Fruit fly (Drosophila melanogaster) whole organism: ENCODE measurements around the gene gny.

Experiments
- CG8478 ChIP-seq: fragments of >200 bp; optimal IDR thresholded peaks from 2 replicates; lab custom pipeline; 2018; ENCODE audit warnings: inconsistent platforms
- Dll ChIP-seq: fragments of >200 bp; optimal IDR thresholded peaks from 2 replicates; lab custom pipeline; 2017
- EcR ChIP-seq, 2 experiments: fragments of >200 bp; optimal IDR thresholded peaks; 2 replicates each; lab custom pipeline; 2017; ENCODE audit warnings: missing biosample characterization in 2 of 2, missing genetic modification characterization in 2 of 2, missing genetic modification reagents in 2 of 2
- pan ChIP-seq: fragments of >200 bp; optimal IDR thresholded peaks from 2 replicates; lab custom pipeline; 2017
- psq ChIP-seq: fragments of >200 bp; optimal IDR thresholded peaks from 2 replicates; lab custom pipeline; 2017
- usp ChIP-seq: fragments of >200 bp; optimal IDR thresholded peaks from 2 replicates; lab custom pipeline; 2017; ENCODE audit warnings: missing biosample characterization, missing genetic modification characterization, mixed read lengths

Gene gny

dm6 chr2L:10353871-10354270, 26.0 kb upstream of the gny start, which contains the start of gene CG34367:
CG34367 (minus strand) TSS chr2L:10353905.
- TF ChIP-seq usp (no peak), CG8478 (lab: Kevin White, UChicago) (no peak), Dll (no peak), pan (lab: Kevin White, UChicago) (no peak), EcR (GFP tag; optimal IDR thresholded peaks at IDR 0.05; lab: Kevin White, UChicago) (no peak), psq (lab: Kevin White, UChicago) (no peak)

- TF ChIP-seq Dll = no peak
- no peak for TF ChIP-seq psq (lab: Kevin White, UChicago)
- no peak for TF ChIP-seq usp
- no peak for TF ChIP-seq pan (lab: Kevin White, UChicago)
- no peak for TF ChIP-seq CG8478 (lab: Kevin White, UChicago)
- no peak for TF ChIP-seq EcR (GFP tag; optimal IDR thresholded peaks at IDR 0.05; lab: Kevin White, UChicago)
Measured at dm6 chr2L:10356508-10356907, 23.4 kb upstream of the gny start, which contains the start of the genes CtsL4 and ClpP. CtsL4 (minus strand) TSS chr2L:10356597. ClpP (plus strand) TSS chr2L:10356795.

- TF ChIP-seq CG8478 (lab: Kevin White, UChicago) = no peak
- no peak for TF ChIP-seq Dll
- no peak for TF ChIP-seq psq (lab: Kevin White, UChicago)
- TF ChIP-seq EcR (GFP tag; optimal IDR thresholded peaks at IDR 0.05; lab: Kevin White, UChicago) = no peak
- no peak for TF ChIP-seq usp
- no peak for TF ChIP-seq pan (lab: Kevin White, UChicago)
Measured at dm6 chr2L:10362408-10363067, 17.4 kb upstream of the gny start, which contains the start of the genes Cand1 and pim. Cand1 (minus strand) TSS chr2L:10362707. pim (plus strand) TSS chr2L:10362989.

dm6 chr2L:10364229-10364628, 15.7 kb upstream of the gny start, which contains the start of gene lft:
lft (plus strand) TSS chr2L:10364471.
- no peak for TF ChIP-seq pan (lab: Kevin White, UChicago)
- no peak for TF ChIP-seq usp
- TF ChIP-seq CG8478 (lab: Kevin White, UChicago) = no peak
- no peak for TF ChIP-seq Dll
- no peak for TF ChIP-seq psq (lab: Kevin White, UChicago)
- no peak for TF ChIP-seq EcR (GFP tag; optimal IDR thresholded peaks at IDR 0.05; lab: Kevin White, UChicago)

dm6 chr2L:10366525-10366924, 13.4 kb upstream of the gny start, which contains the start of gene CG5056:
CG5056 (plus strand) TSS chr2L:10366692.
- no peak for TF ChIP-seq Dll
- TF ChIP-seq psq (lab: Kevin White, UChicago) = no peak
- no peak for TF ChIP-seq EcR (GFP tag; optimal IDR thresholded peaks at IDR 0.05; lab: Kevin White, UChicago)
- no peak for TF ChIP-seq pan (lab: Kevin White, UChicago)
- no peak for TF ChIP-seq usp
- TF ChIP-seq CG8478 (lab: Kevin White, UChicago) = no peak

dm6 chr2L:10372297-10372696, 7.6 kb upstream of the gny start:
- TF ChIP-seq usp (no peak), psq (lab: Kevin White, UChicago) (no peak), EcR (GFP tag; optimal IDR thresholded peaks at IDR 0.05; lab: Kevin White, UChicago) (no peak), pan (lab: Kevin White, UChicago) (no peak), CG8478 (lab: Kevin White, UChicago) (no peak), Dll (no peak)

- TF ChIP-seq EcR (GFP tag; optimal IDR thresholded peaks at IDR 0.05; lab: Kevin White, UChicago) (no peak), pan (lab: Kevin White, UChicago) (no peak), Dll (no peak), psq (lab: Kevin White, UChicago) (no peak), CG8478 (lab: Kevin White, UChicago) (no peak), usp (no peak)
Measured at dm6 chr2L:10373605-10374269, 6.2 kb upstream of the gny start, which contains the start of gene rho-5. rho-5 (minus strand) TSS chr2L:10373900.

dm6 chr2L:10375464-10376236, 4.3 kb upstream of the gny start, which contains the start of the genes CG33303 and dpr19:
CG33303 (minus strand) TSS chr2L:10375757.
dpr19 (plus strand) TSS chr2L:10376168.
- no peak for TF ChIP-seq Dll
- peak; percentile 21 for TF ChIP-seq pan (lab: Kevin White, UChicago)
- no peak for TF ChIP-seq psq (lab: Kevin White, UChicago)
- no peak for TF ChIP-seq EcR (GFP tag; optimal IDR thresholded peaks at IDR 0.05; lab: Kevin White, UChicago)
- no peak for TF ChIP-seq usp
- no peak for TF ChIP-seq CG8478 (lab: Kevin White, UChicago)

dm6 chr2L:10376276-10376675, 3.6 kb upstream of the gny start:
- TF ChIP-seq psq (lab: Kevin White, UChicago) = no peak
- no peak for TF ChIP-seq usp
- TF ChIP-seq CG8478 (lab: Kevin White, UChicago) = no peak
- TF ChIP-seq pan (lab: Kevin White, UChicago) = peak; percentile 2
- no peak for TF ChIP-seq Dll
- no peak for TF ChIP-seq EcR (GFP tag; optimal IDR thresholded peaks at IDR 0.05; lab: Kevin White, UChicago)

- no peak for TF ChIP-seq usp
- no peak for TF ChIP-seq CG8478 (lab: Kevin White, UChicago)
- no peak for TF ChIP-seq EcR (GFP tag; optimal IDR thresholded peaks at IDR 0.05; lab: Kevin White, UChicago)
- TF ChIP-seq pan (lab: Kevin White, UChicago) = no peak
- TF ChIP-seq Dll = no peak
- no peak for TF ChIP-seq psq (lab: Kevin White, UChicago)
Measured at dm6 chr2L:10378631-10379030, 1.3 kb upstream of the gny start.

dm6 chr2L:10381890-10382450, 2.1 kb downstream of the gny start, which contains the start of gene CG5096:
CG5096 (plus strand) TSS chr2L:10382263.
- TF ChIP-seq CG8478 (lab: Kevin White, UChicago) (no peak), psq (lab: Kevin White, UChicago) (no peak)
